Fruit fly (Drosophila melanogaster) whole organism, wandering third instar larva: ENCODE results near the gene TH1.
A peak's percentile ranks its signal among the peaks of the same experiment; 100 is the strongest.

Source experiments
- Abd-B ChIP-seq: fragments of >200 bp; optimal IDR thresholded peaks from 2 replicates; lab custom pipeline; 2017; ENCODE audit warnings: missing biosample characterization, missing genetic modification characterization
- CG9705 ChIP-seq: fragments of 200-800 bp; sonication (Bioruptor generic); optimal IDR thresholded peaks from 2 replicates; lab custom pipeline; 2018; ENCODE audit warnings: missing biosample characterization, mild to moderate bottlenecking, missing genetic modification characterization
- CrebA ChIP-seq: fragments of 200-800 bp; sonication (Bioruptor generic); optimal IDR thresholded peaks from 2 replicates; lab custom pipeline; 2016; ENCODE audit warnings: missing biosample characterization, mild to moderate bottlenecking, missing genetic modification characterization, borderline replicate concordance
- Dif ChIP-seq: fragments of 200-275, 200-300 bp; sonication (Bioruptor generic); optimal IDR thresholded peaks from 2 replicates; lab custom pipeline; 2018; ENCODE audit warnings: missing biosample characterization, missing genetic modification characterization; ENCODE audit not compliant: partially characterized antibody
- GATAd ChIP-seq: sonication (Bioruptor generic); optimal IDR thresholded peaks from 2 replicates; lab custom pipeline; 2016; ENCODE audit warnings: missing biosample characterization, missing genetic modification characterization
- HLH106 ChIP-seq: fragments of 200-800 bp; optimal IDR thresholded peaks from 3 replicates; lab custom pipeline; 2019; ENCODE audit warnings: missing biosample characterization, mild to moderate bottlenecking, missing genetic modification characterization, moderate library complexity
- Hnf4 ChIP-seq: fragments of 200-800 bp; sonication (Bioruptor generic); optimal IDR thresholded peaks from 2 replicates; lab custom pipeline; 2016; ENCODE audit warnings: missing biosample characterization, mild to moderate bottlenecking, missing genetic modification characterization
- Hr78 ChIP-seq: fragments of >200 bp; optimal IDR thresholded peaks from 2 replicates; lab custom pipeline; 2017; ENCODE audit warnings: missing biosample characterization, missing genetic modification characterization
- Jra ChIP-seq: sonication (Bioruptor generic); optimal IDR thresholded peaks from 2 replicates; lab custom pipeline; 2016; ENCODE audit warnings: missing biosample characterization, missing genetic modification characterization
- Mio ChIP-seq: sonication (Bioruptor generic); optimal IDR thresholded peaks from 2 replicates; lab custom pipeline; 2016; ENCODE audit warnings: missing biosample characterization, missing genetic modification characterization
- Myc ChIP-seq: fragments of >200 bp; optimal IDR thresholded peaks from 2 replicates; lab custom pipeline; 2017
- N ChIP-seq: fragments of >200 bp; optimal IDR thresholded peaks from 2 replicates; lab custom pipeline; 2018; ENCODE audit warnings: missing biosample characterization, missing external identifiers, missing genetic modification characterization
- OdsH ChIP-seq: fragments of 200-800 bp; sonication (Bioruptor generic); optimal IDR thresholded peaks from 2 replicates; lab custom pipeline; 2016; ENCODE audit warnings: missing biosample characterization, mild to moderate bottlenecking, missing genetic modification characterization
- Rel ChIP-seq, 2 experiments: fragments of 200-800 bp; sonication (Bioruptor generic) in 1 of 2; optimal IDR thresholded peaks; 2 replicates in 1 of 2; 3 replicates in 1 of 2; lab custom pipeline; 2016 to 2019; ENCODE audit warnings: mild to moderate bottlenecking in 2 of 2, missing biosample characterization in 2 of 2, missing genetic modification characterization in 2 of 2, moderate library complexity in 1 of 2
- Sp1 ChIP-seq: fragments of 200-800 bp; sonication (Bioruptor generic); optimal IDR thresholded peaks from 3 replicates; lab custom pipeline; 2019; ENCODE audit warnings: missing biosample characterization, mild to moderate bottlenecking, missing genetic modification characterization, moderate library complexity
- Vsx2 ChIP-seq: fragments of 200-300, 225-300 bp; sonication (Bioruptor generic); optimal IDR thresholded peaks from 2 replicates; lab custom pipeline; 2018; ENCODE audit warnings: missing biosample characterization, missing genetic modification characterization; ENCODE audit not compliant: partially characterized antibody
- br ChIP-seq: fragments of 200-800 bp; sonication (Bioruptor generic); optimal IDR thresholded peaks from 2 replicates; lab custom pipeline; 2016; ENCODE audit warnings: missing biosample characterization, missing genetic modification characterization
- brk ChIP-seq: fragments of 200-800 bp; sonication (Bioruptor generic); optimal IDR thresholded peaks from 2 replicates; lab custom pipeline; 2016; ENCODE audit warnings: missing biosample characterization, mild to moderate bottlenecking, missing genetic modification characterization
- dl ChIP-seq, 2 experiments: fragments of 175-275, 200-275 bp in 1 of 2; fragments of 200-275 bp in 1 of 2; sonication (Bioruptor generic); optimal IDR thresholded peaks; lab custom pipeline; 2018; ENCODE audit warnings: mild to moderate bottlenecking in 2 of 2, missing biosample characterization in 2 of 2, missing genetic modification characterization in 2 of 2, moderate library complexity in 2 of 2; ENCODE audit not compliant: partially characterized antibody in 2 of 2, insufficient read depth in 1 of 2
- dmrt93B ChIP-seq: fragments of 200-800 bp; sonication (Bioruptor generic); optimal IDR thresholded peaks from 2 replicates; lab custom pipeline; 2018; ENCODE audit warnings: missing biosample characterization, mild to moderate bottlenecking, missing genetic modification characterization
- dsf ChIP-seq: sonication (Bioruptor generic); optimal IDR thresholded peaks from 2 replicates; lab custom pipeline; 2016; ENCODE audit warnings: missing biosample characterization, missing genetic modification characterization, borderline replicate concordance
- ey ChIP-seq: fragments of 200-800 bp; sonication (Bioruptor generic); optimal IDR thresholded peaks from 2 replicates; lab custom pipeline; 2016; ENCODE audit warnings: missing biosample characterization, missing genetic modification characterization
- foxo ChIP-seq, 2 experiments: fragments of 200-800 bp; sonication (Bioruptor generic); optimal IDR thresholded peaks; 2 replicates in 1 of 2; 3 replicates in 1 of 2; lab custom pipeline; 2016 to 2017; ENCODE audit warnings: missing biosample characterization in 2 of 2, missing genetic modification characterization in 2 of 2
- fru ChIP-seq: fragments of 200-800 bp; sonication (Bioruptor generic); optimal IDR thresholded peaks from 3 replicates; lab custom pipeline; 2016; ENCODE audit warnings: missing biosample characterization, mild to moderate bottlenecking, missing genetic modification characterization
- h ChIP-seq: fragments of 200-800 bp; sonication (Bioruptor generic); optimal IDR thresholded peaks from 3 replicates; lab custom pipeline; 2016; ENCODE audit warnings: missing biosample characterization, mild to moderate bottlenecking, missing genetic modification characterization
- lola ChIP-seq: fragments of >200 bp; optimal IDR thresholded peaks from 2 replicates; lab custom pipeline; 2017; ENCODE audit warnings: missing biosample characterization, missing genetic modification characterization
- pan ChIP-seq: fragments of >200 bp; optimal IDR thresholded peaks from 2 replicates; lab custom pipeline; 2017
- psq ChIP-seq: fragments of 200-800 bp; sonication (Bioruptor generic); optimal IDR thresholded peaks from 3 replicates; lab custom pipeline; 2017; ENCODE audit warnings: missing biosample characterization, mild to moderate bottlenecking, missing genetic modification characterization, moderate library complexity
- rgr ChIP-seq: fragments of 200-800 bp; sonication (Bioruptor generic); optimal IDR thresholded peaks from 3 replicates; lab custom pipeline; 2016; ENCODE audit warnings: missing biosample characterization, mild to moderate bottlenecking, missing genetic modification characterization
- sage ChIP-seq: fragments of 200-800 bp; sonication (Bioruptor generic); optimal IDR thresholded peaks from 2 replicates; lab custom pipeline; 2016; ENCODE audit warnings: missing biosample characterization, mild to moderate bottlenecking, missing genetic modification characterization
- sv ChIP-seq: fragments of 200-800 bp; sonication (Bioruptor generic); optimal IDR thresholded peaks from 3 replicates; lab custom pipeline; 2016; ENCODE audit warnings: missing biosample characterization, missing genetic modification characterization
- tai ChIP-seq: sonication (Bioruptor generic); optimal IDR thresholded peaks from 2 replicates; lab custom pipeline; 2016; ENCODE audit warnings: missing biosample characterization, missing genetic modification characterization
- usp ChIP-seq: fragments of >200 bp; optimal IDR thresholded peaks from 2 replicates; lab custom pipeline; 2017; ENCODE audit warnings: missing biosample characterization, missing genetic modification characterization
- woc ChIP-seq: sonication (Bioruptor generic); optimal IDR thresholded peaks from 2 replicates; lab custom pipeline; 2016; ENCODE audit warnings: missing biosample characterization, mild to moderate bottlenecking, missing genetic modification characterization

Gene TH1

dm6 chrX:16391397-16391796 is at the start of gene TH1, which contains the start of gene mei-41:
TSS of gene TH1 (minus strand) at chrX:16391438.
TSS of gene mei-41 (plus strand) at chrX:16391698.
- peak; percentile 71 for TF ChIP-seq psq
- TF ChIP-seq OdsH: peak; percentile 44
- TF ChIP-seq dmrt93B: peak; percentile 88
- TF ChIP-seq HLH106 (tag; lab: Kevin White, UChicago): peak; percentile 94
- TF ChIP-seq lola (GFP tag; lab: Kevin White, UChicago): no peak
- TF ChIP-seq Abd-B: peak; percentile 67
- no peak for TF ChIP-seq sage (GFP tag; lab: Kevin White, UChicago)
- no peak for TF ChIP-seq fru
- TF ChIP-seq rgr (GFP tag; lab: Kevin White, UChicago): no peak
- no peak for TF ChIP-seq br (GFP tag; lab: Kevin White, UChicago)
- peak; percentile 83 for TF ChIP-seq Sp1
- peak; percentile 70 for TF ChIP-seq CG9705 (GFP tag; lab: Kevin White, UChicago)
- TF ChIP-seq ey (GFP tag; lab: Kevin White, UChicago): peak; percentile 62
- no peak for TF ChIP-seq CrebA (GFP tag; lab: Kevin White, UChicago)
- TF ChIP-seq Jra (GFP tag; lab: Kevin White, UChicago): no peak
- no peak for TF ChIP-seq dl (GFP tag; optimal IDR thresholded peaks at IDR 0.05; lab: Kevin White, UChicago; ENCODE audit: insufficient read depth in 1 of 2, partially characterized antibody in 2 of 2)
- no peak for TF ChIP-seq Dif (GFP tag; lab: Kevin White, UChicago)
- peak; percentile 82 for TF ChIP-seq N (GFP tag; lab: Kevin White, UChicago)
- no peak for TF ChIP-seq brk (GFP tag; lab: Kevin White, UChicago)
- TF ChIP-seq h: no peak
- no peak for TF ChIP-seq Vsx2 (GFP tag; lab: Kevin White, UChicago)
- TF ChIP-seq Hnf4 (GFP tag; lab: Kevin White, UChicago): no peak
- no peak for TF ChIP-seq tai (GFP tag; lab: Kevin White, UChicago)
- TF ChIP-seq Hr78: peak; percentile 58
- TF ChIP-seq Mio (GFP tag; lab: Kevin White, UChicago): no peak
- no peak for TF ChIP-seq GATAd (GFP tag; lab: Kevin White, UChicago)
- no peak for TF ChIP-seq usp (GFP tag; lab: Kevin White, UChicago)
- TF ChIP-seq foxo (GFP tag; optimal IDR thresholded peaks at IDR 0.05; lab: Kevin White, UChicago): no peak
- peak; percentile 26 for TF ChIP-seq Rel (GFP tag; optimal IDR thresholded peaks at IDR 0.05; lab: Kevin White, UChicago)
- no peak for TF ChIP-seq Rel (tag; optimal IDR thresholded peaks at IDR 0.05; lab: Kevin White, UChicago)
- TF ChIP-seq sv: peak; percentile 50

DNA sequence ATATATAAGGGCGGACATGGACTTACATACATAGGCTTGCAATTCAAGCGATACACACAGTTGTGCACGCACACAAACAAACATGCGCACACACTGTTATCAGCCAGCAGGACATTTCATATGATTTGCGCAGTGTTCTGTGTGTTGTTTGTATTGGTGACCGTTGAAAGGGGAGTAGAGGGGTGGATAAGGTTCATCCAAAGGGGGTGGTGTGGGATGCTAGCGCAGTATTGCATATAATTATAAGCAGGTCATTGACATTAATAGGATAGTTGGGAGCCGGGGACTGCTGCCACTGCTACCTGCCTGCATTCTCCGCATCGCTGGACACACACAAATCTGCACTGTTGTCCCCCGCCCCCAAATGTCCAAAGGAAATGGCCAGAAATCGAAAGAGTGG is 37.2 kb upstream of the TH1 start:
- TF ChIP-seq Myc (lab: Kevin White, UChicago) (no peak), pan (no peak), foxo (GFP tag; optimal IDR thresholded peaks at IDR 0.05; lab: Kevin White, UChicago) (no peak), psq (no peak), Rel (GFP tag; optimal IDR thresholded peaks at IDR 0.05; lab: Kevin White, UChicago) (no peak), Rel (tag; optimal IDR thresholded peaks at IDR 0.05; lab: Kevin White, UChicago) (no peak), Sp1 (no peak), Mio (GFP tag; lab: Kevin White, UChicago) (no peak), Dif (GFP tag; lab: Kevin White, UChicago) (no peak), dmrt93B (no peak), Hnf4 (GFP tag; lab: Kevin White, UChicago) (no peak), CG9705 (GFP tag; lab: Kevin White, UChicago) (no peak), br (GFP tag; lab: Kevin White, UChicago) (no peak), dsf (GFP tag; lab: Kevin White, UChicago) (no peak)

dm6 chrX:16427786-16428400 is 36.7 kb upstream of the TH1 start:
- TF ChIP-seq Sp1 (no peak), psq (peak; percentile 70), woc (peak; percentile 68), Myc (lab: Kevin White, UChicago) (peak; percentile 88), N (GFP tag; lab: Kevin White, UChicago) (no peak), Vsx2 (GFP tag; lab: Kevin White, UChicago) (no peak)
